Fruit fly (Drosophila melanogaster) whole organism, prepupa: ENCODE measurements around the gene nAChRalpha3.
A peak's percentile ranks its signal among the peaks of the same experiment; 100 is the strongest.

ENCODE experiments used
- CG10631 ChIP-seq: fragments of 200-800 bp; sonication (Bioruptor generic); optimal IDR thresholded peaks from 2 replicates; lab custom pipeline; 2016; ENCODE audit warnings: missing biosample characterization, missing genetic modification characterization
- CG10669 ChIP-seq: fragments of 200-800 bp; sonication (Bioruptor generic); optimal IDR thresholded peaks from 3 replicates; lab custom pipeline; 2018; ENCODE audit warnings: missing biosample characterization, mild to moderate bottlenecking, missing genetic modification characterization, moderate library complexity
- CG11294 ChIP-seq: fragments of 200-800 bp; sonication (Bioruptor generic); IDR thresholded peaks from 2 replicates; pipeline ENCODE4 v1.3.6; 2022; ENCODE audit warnings: missing biosample characterization, missing genetic modification characterization
- CG11762 ChIP-seq: fragments of 200-800 bp; sonication (Bioruptor generic); optimal IDR thresholded peaks from 3 replicates; lab custom pipeline; 2016; ENCODE audit warnings: missing biosample characterization, missing genetic modification characterization; ENCODE audit not compliant: insufficient read depth
- CG15336 ChIP-seq: fragments of 200-800 bp; sonication (Bioruptor generic); IDR thresholded peaks from 2 replicates; pipeline ENCODE4 v1.3.6; 2022; ENCODE audit warnings: missing biosample characterization, missing genetic modification characterization
- CG1621 ChIP-seq: fragments of 200-800 bp; sonication (Bioruptor generic); optimal IDR thresholded peaks from 3 replicates; lab custom pipeline; 2018; ENCODE audit warnings: missing biosample characterization, mild to moderate bottlenecking, missing genetic modification characterization
- CG16779 ChIP-seq: fragments of 200-800 bp; sonication (Bioruptor generic); optimal IDR thresholded peaks from 3 replicates; lab custom pipeline; 2017; ENCODE audit warnings: missing biosample characterization, mild to moderate bottlenecking, missing genetic modification characterization
- CG3032 ChIP-seq: fragments of 200-800 bp; optimal IDR thresholded peaks from 2 replicates; lab custom pipeline; 2019; ENCODE audit warnings: missing biosample characterization, mild to moderate bottlenecking, missing genetic modification characterization, moderate library complexity
- CG31627 ChIP-seq: fragments of 200-800 bp; sonication (Bioruptor generic); optimal IDR thresholded peaks from 3 replicates; lab custom pipeline; 2016; ENCODE audit warnings: missing biosample characterization, missing genetic modification characterization
- CG32006 ChIP-seq: fragments of 200-800 bp; sonication (Bioruptor generic); optimal IDR thresholded peaks from 3 replicates; lab custom pipeline; 2017; ENCODE audit warnings: missing biosample characterization, mild to moderate bottlenecking, missing genetic modification characterization
- CG34406 ChIP-seq: fragments of 200-800 bp; sonication (Bioruptor generic); optimal IDR thresholded peaks from 3 replicates; lab custom pipeline; 2016; ENCODE audit warnings: missing biosample characterization, missing genetic modification characterization
- CG3919 ChIP-seq: fragments of 200-800 bp; sonication (Bioruptor generic); optimal IDR thresholded peaks from 3 replicates; lab custom pipeline; 2016; ENCODE audit warnings: missing biosample characterization, missing genetic modification characterization
- CG4318 ChIP-seq: fragments of 200-800 bp; sonication (Bioruptor generic); optimal IDR thresholded peaks from 3 replicates; lab custom pipeline; 2017; ENCODE audit warnings: missing biosample characterization, mild to moderate bottlenecking, missing genetic modification characterization
- CG6163 ChIP-seq: fragments of 200-800 bp; sonication (Bioruptor generic); IDR thresholded peaks from 3 replicates; pipeline ENCODE4 v1.3.6; 2022; ENCODE audit warnings: missing biosample characterization, missing genetic modification characterization
- CG6276 ChIP-seq: fragments of 200-800 bp; sonication (Bioruptor generic); optimal IDR thresholded peaks from 2 replicates; lab custom pipeline; 2017; ENCODE audit warnings: missing biosample characterization, mild to moderate bottlenecking, missing genetic modification characterization
- CG6792 ChIP-seq: fragments of 200-800 bp; sonication (Bioruptor generic); optimal IDR thresholded peaks from 3 replicates; lab custom pipeline; 2016; ENCODE audit warnings: missing biosample characterization, missing genetic modification characterization
- CG6854 ChIP-seq: fragments of 200-800 bp; sonication (Bioruptor generic); optimal IDR thresholded peaks from 2 replicates; lab custom pipeline; 2017; ENCODE audit warnings: missing biosample characterization, mild to moderate bottlenecking, missing genetic modification characterization
- CG8119 ChIP-seq: fragments of 200-800 bp; sonication (Bioruptor generic); IDR thresholded peaks from 3 replicates; pipeline ENCODE4 v1.3.6; 2022; ENCODE audit warnings: missing biosample characterization, missing genetic modification characterization
- CG8632 ChIP-seq: fragments of 200-800 bp; sonication (Bioruptor generic); optimal IDR thresholded peaks from 3 replicates; lab custom pipeline; 2016; ENCODE audit warnings: missing biosample characterization, missing genetic modification characterization
- CG9139 ChIP-seq: fragments of 200-800 bp; sonication (Bioruptor generic); optimal IDR thresholded peaks from 3 replicates; lab custom pipeline; 2017; ENCODE audit warnings: missing biosample characterization, mild to moderate bottlenecking, missing genetic modification characterization
- Eip93F ChIP-seq: fragments of 200-800 bp; sonication (Bioruptor generic); optimal IDR thresholded peaks from 2 replicates; lab custom pipeline; 2016; ENCODE audit warnings: missing biosample characterization, mild to moderate bottlenecking, missing genetic modification characterization
- Ets21C ChIP-seq: fragments of 200-800 bp; sonication (Bioruptor generic); optimal IDR thresholded peaks from 3 replicates; lab custom pipeline; 2016; ENCODE audit warnings: missing biosample characterization, missing genetic modification characterization
- Ets96B ChIP-seq: fragments of 200-800 bp; optimal IDR thresholded peaks from 2 replicates; lab custom pipeline; 2019; ENCODE audit warnings: missing biosample characterization, mild to moderate bottlenecking, missing genetic modification characterization, moderate library complexity
- Gug ChIP-seq: fragments of 200-800 bp; sonication (Bioruptor generic); IDR thresholded peaks from 2 replicates; pipeline ENCODE4 v1.3.6; 2022; ENCODE audit warnings: missing biosample characterization, missing genetic modification characterization
- Hr38 ChIP-seq: sonication (Bioruptor generic); optimal IDR thresholded peaks from 2 replicates; lab custom pipeline; 2016; ENCODE audit warnings: missing biosample characterization, missing genetic modification characterization
- Hr39 ChIP-seq: fragments of 200-800 bp; sonication (Bioruptor generic); optimal IDR thresholded peaks from 2 replicates; lab custom pipeline; 2016; ENCODE audit warnings: missing biosample characterization, missing genetic modification characterization
- Hr4 ChIP-seq: fragments of 200-800 bp; sonication (Bioruptor generic); optimal IDR thresholded peaks from 3 replicates; lab custom pipeline; 2016; ENCODE audit warnings: missing biosample characterization, missing genetic modification characterization
- Lpt ChIP-seq: fragments of 200-800 bp; sonication (Bioruptor generic); optimal IDR thresholded peaks from 3 replicates; lab custom pipeline; 2016; ENCODE audit warnings: missing biosample characterization, missing genetic modification characterization
- Met ChIP-seq: fragments of 200-800 bp; sonication (Bioruptor generic); optimal IDR thresholded peaks from 3 replicates; lab custom pipeline; 2016; ENCODE audit warnings: missing biosample characterization, missing genetic modification characterization
- OdsH ChIP-seq: fragments of 200-800 bp; sonication (Bioruptor generic); optimal IDR thresholded peaks from 3 replicates; lab custom pipeline; 2016; ENCODE audit warnings: missing biosample characterization, missing genetic modification characterization
- Smox ChIP-seq: fragments of 200-800 bp; sonication (Bioruptor generic); optimal IDR thresholded peaks from 3 replicates; lab custom pipeline; 2016; ENCODE audit warnings: missing biosample characterization, missing genetic modification characterization
- Sox102F ChIP-seq: fragments of 200-800 bp; sonication (Bioruptor generic); optimal IDR thresholded peaks from 2 replicates; lab custom pipeline; 2016; ENCODE audit warnings: missing biosample characterization, mild to moderate bottlenecking, missing genetic modification characterization
- Sox14 ChIP-seq: fragments of 200-800 bp; sonication (Bioruptor generic); optimal IDR thresholded peaks from 3 replicates; lab custom pipeline; 2016; ENCODE audit warnings: missing biosample characterization, missing genetic modification characterization
- Sox15 ChIP-seq: fragments of 200-800 bp; sonication (Bioruptor generic); optimal IDR thresholded peaks from 3 replicates; lab custom pipeline; 2016; ENCODE audit warnings: missing biosample characterization, missing genetic modification characterization
- achi ChIP-seq: fragments of 200-800 bp; sonication (Bioruptor generic); optimal IDR thresholded peaks from 3 replicates; lab custom pipeline; 2016; ENCODE audit warnings: missing biosample characterization, missing genetic modification characterization
- cyc ChIP-seq: fragments of 200-800 bp; sonication (Bioruptor generic); optimal IDR thresholded peaks from 3 replicates; lab custom pipeline; 2016; ENCODE audit warnings: missing biosample characterization, missing genetic modification characterization
- dsx ChIP-seq: fragments of 200-800 bp; optimal IDR thresholded peaks from 3 replicates; lab custom pipeline; 2019; ENCODE audit warnings: missing biosample characterization, mild to moderate bottlenecking, missing genetic modification characterization, moderate library complexity; ENCODE audit not compliant: poor library complexity, severe bottlenecking
- eg ChIP-seq: fragments of 200-800 bp; sonication (Bioruptor generic); IDR thresholded peaks from 3 replicates; pipeline ENCODE4 v1.3.6; 2022; ENCODE audit warnings: missing biosample characterization, missing genetic modification characterization
- esn ChIP-seq: fragments of 200-800 bp; sonication (Bioruptor generic); optimal IDR thresholded peaks from 2 replicates; lab custom pipeline; 2016; ENCODE audit warnings: missing biosample characterization, mild to moderate bottlenecking, missing genetic modification characterization, moderate library complexity
- fd59A ChIP-seq: fragments of 200-800 bp; sonication (Bioruptor generic); optimal IDR thresholded peaks from 2 replicates; lab custom pipeline; 2017; ENCODE audit warnings: missing biosample characterization, mild to moderate bottlenecking, missing genetic modification characterization, missing genetic modification reagents
- fd85E ChIP-seq: fragments of 200-800 bp; sonication (Bioruptor generic); optimal IDR thresholded peaks from 3 replicates; lab custom pipeline; 2016; ENCODE audit warnings: missing biosample characterization, missing genetic modification characterization
- fkh ChIP-seq: fragments of 200-800 bp; sonication (Bioruptor generic); optimal IDR thresholded peaks from 3 replicates; lab custom pipeline; 2017; ENCODE audit warnings: missing biosample characterization, mild to moderate bottlenecking, missing genetic modification characterization, moderate library complexity
- lz ChIP-seq: fragments of 200-800 bp; sonication (Bioruptor generic); optimal IDR thresholded peaks from 3 replicates; lab custom pipeline; 2016; ENCODE audit warnings: missing biosample characterization, missing genetic modification characterization
- net ChIP-seq: fragments of 200-800 bp; sonication (Bioruptor generic); optimal IDR thresholded peaks from 3 replicates; lab custom pipeline; 2016; ENCODE audit warnings: missing biosample characterization, missing genetic modification characterization
- pdm3 ChIP-seq: fragments of 200-800 bp; sonication (Bioruptor generic); optimal IDR thresholded peaks from 3 replicates; lab custom pipeline; 2016; ENCODE audit warnings: missing biosample characterization, missing genetic modification characterization
- salr ChIP-seq, 2 experiments: fragments of 200-800 bp; sonication (Bioruptor generic); optimal IDR thresholded peaks; 3 replicates each; lab custom pipeline; 2016 to 2018; ENCODE audit warnings: missing biosample characterization in 2 of 2, missing genetic modification characterization in 2 of 2, mild to moderate bottlenecking in 1 of 2
- spab ChIP-seq: fragments of 200-800 bp; sonication (Bioruptor generic); optimal IDR thresholded peaks from 2 replicates; lab custom pipeline; 2017; ENCODE audit warnings: missing biosample characterization, mild to moderate bottlenecking, missing genetic modification characterization, missing genetic modification reagents
- ss ChIP-seq, 2 experiments: fragments of 200-800 bp; sonication (Bioruptor generic); optimal IDR thresholded peaks; 2 replicates in 1 of 2; 3 replicates in 1 of 2; lab custom pipeline; 2017 to 2018; ENCODE audit warnings: mild to moderate bottlenecking in 2 of 2, missing biosample characterization in 2 of 2, missing genetic modification characterization in 2 of 2, moderate library complexity in 1 of 2
- svp ChIP-seq: fragments of 200-800 bp; sonication (Bioruptor generic); peaks from one replicate; lab custom pipeline; 2016; ENCODE audit warnings: missing biosample characterization, missing genetic modification characterization
- topi ChIP-seq: fragments of 200-800 bp; sonication (Bioruptor generic); optimal IDR thresholded peaks from 3 replicates; lab custom pipeline; 2016; ENCODE audit warnings: missing biosample characterization, missing genetic modification characterization
- vri ChIP-seq: fragments of 200-800 bp; sonication (Bioruptor generic); optimal IDR thresholded peaks from 3 replicates; lab custom pipeline; 2016; ENCODE audit warnings: missing biosample characterization, mild to moderate bottlenecking, missing genetic modification characterization

The nAChRalpha3 gene

DNA sequence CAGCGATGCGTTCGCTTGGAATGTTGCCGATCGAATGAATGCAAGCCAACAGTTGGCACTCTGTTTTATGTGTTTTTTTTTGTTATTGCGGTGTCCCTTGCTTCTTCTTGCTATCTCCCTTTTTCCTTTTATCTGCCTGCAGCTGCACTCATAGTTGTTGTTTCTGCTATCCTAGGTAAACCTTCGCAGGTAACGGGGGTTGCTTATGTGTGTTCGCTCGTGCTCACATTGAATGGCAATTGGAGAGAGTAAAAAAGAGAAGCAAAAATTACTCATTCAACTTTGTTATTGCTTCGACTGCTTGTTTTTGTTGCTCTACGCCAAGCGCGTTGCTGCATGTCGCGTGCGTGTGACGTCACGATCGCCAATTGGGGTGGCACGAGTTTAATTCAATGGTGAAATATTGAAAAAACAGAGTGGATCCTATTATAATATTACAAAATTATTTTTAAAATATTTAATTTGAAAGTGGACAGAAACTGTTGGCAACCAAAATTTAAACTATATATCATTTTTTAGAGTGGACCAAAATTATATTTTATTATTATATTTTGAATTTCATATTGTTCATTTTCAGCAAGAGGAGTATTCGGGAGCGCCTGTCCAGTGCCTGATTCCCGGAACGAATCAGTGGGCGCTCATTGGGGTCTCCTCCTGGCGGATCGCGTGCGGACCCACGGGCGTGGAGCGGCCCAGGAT, 95.5 kb downstream of the nAChRalpha3 start, which contains the start of gene Corp:
Corp (minus strand) TSS at position 47 of the 699 bp plus-strand sequence.
- peak; percentile 68 for TF ChIP-seq CG34406
- TF ChIP-seq fd59A (GFP tag; lab: Kevin White, UChicago) = peak; percentile 23
- peak; percentile 83 for TF ChIP-seq CG8119
- peak; percentile 78 for TF ChIP-seq eg (GFP tag; lab: Robert Waterston, UW)
- peak; percentile 54 for TF ChIP-seq CG6163 (GFP tag; lab: Robert Waterston, UW)
- peak; percentile 66 for TF ChIP-seq CG32006 (GFP tag; lab: Kevin White, UChicago)
- TF ChIP-seq Lpt (GFP tag; lab: Kevin White, UChicago) = peak; percentile 39
- peak; percentile 58 for TF ChIP-seq CG9139 (GFP tag; lab: Kevin White, UChicago)
- peak; percentile 20 for TF ChIP-seq lz (GFP tag; lab: Kevin White, UChicago)
- TF ChIP-seq CG16779 (tag; lab: Kevin White, UChicago) = peak; percentile 35
- TF ChIP-seq OdsH (GFP tag; lab: Kevin White, UChicago) = peak; percentile 48
- TF ChIP-seq Hr38 (GFP tag; lab: Kevin White, UChicago) = no peak
- peak; percentile 53 for TF ChIP-seq fd85E (GFP tag; lab: Kevin White, UChicago)
- peak; percentile 13 for TF ChIP-seq Hr4 (GFP tag; lab: Kevin White, UChicago)
- TF ChIP-seq fkh (GFP tag; lab: Kevin White, UChicago) = no peak
- TF ChIP-seq CG1621 (tag; lab: Kevin White, UChicago) = peak; percentile 41
- no peak for TF ChIP-seq Gug (GFP tag; lab: Robert Waterston, UW)
- peak; percentile 56 for TF ChIP-seq CG8632 (GFP tag; lab: Kevin White, UChicago)
- TF ChIP-seq CG6792 (GFP tag; lab: Kevin White, UChicago) = peak; percentile 46
- TF ChIP-seq pdm3 (GFP tag; lab: Kevin White, UChicago) = peak; percentile 7
- TF ChIP-seq CG10631 (GFP tag; lab: Kevin White, UChicago) = peak; percentile 59
- TF ChIP-seq CG31627 (GFP tag; lab: Kevin White, UChicago) = no peak
- no peak for TF ChIP-seq Hr39 (GFP tag; lab: Kevin White, UChicago)
- TF ChIP-seq CG6854 = no peak
- peak; percentile 72 for TF ChIP-seq achi (GFP tag; lab: Kevin White, UChicago)
- TF ChIP-seq topi (GFP tag; lab: Kevin White, UChicago) = peak; percentile 29
- no peak for TF ChIP-seq Sox15 (GFP tag; lab: Kevin White, UChicago)
- TF ChIP-seq cyc (GFP tag; lab: Kevin White, UChicago) = no peak
- peak; percentile 13 for TF ChIP-seq Smox (GFP tag; lab: Kevin White, UChicago)
- 0 out of 2 replicates have a peak, but pooled peaks have one; percentile 15 for TF ChIP-seq CG11294 (GFP tag; lab: Robert Waterston, UW)
- peak; percentile 43 for TF ChIP-seq esn (GFP tag; lab: Kevin White, UChicago)
- peak; percentile 84 for TF ChIP-seq dsx (GFP tag; lab: Kevin White, UChicago)
- peak; percentile 72 for TF ChIP-seq net (GFP tag; lab: Kevin White, UChicago)
- peak; percentile 62 to 63 for TF ChIP-seq ss (GFP tag; optimal IDR thresholded peaks at IDR 0.05; lab: Kevin White, UChicago)
- TF ChIP-seq svp (GFP tag; lab: Kevin White, UChicago) = peak; percentile 71
- peak; percentile 66 for TF ChIP-seq Ets96B (tag; lab: Kevin White, UChicago)
- TF ChIP-seq CG6276 = peak; percentile 66
- TF ChIP-seq CG3032 = peak; percentile 65
- peak; percentile 38 for TF ChIP-seq CG11762
- peak; percentile 19 for TF ChIP-seq vri (GFP tag; lab: Kevin White, UChicago)
- TF ChIP-seq Ets21C = no peak
- peak; percentile 65 for TF ChIP-seq Sox102F (GFP tag; lab: Kevin White, UChicago)
- TF ChIP-seq Sox14 (GFP tag; lab: Kevin White, UChicago) = no peak
- TF ChIP-seq spab (GFP tag; lab: Kevin White, UChicago) = peak; percentile 44
- TF ChIP-seq CG10669 = peak; percentile 56
- peak; percentile 58 for TF ChIP-seq CG3919 (GFP tag; lab: Kevin White, UChicago)
- peak; percentile 15 for TF ChIP-seq CG4318 (GFP tag; lab: Kevin White, UChicago)
- TF ChIP-seq Eip93F = no peak
- TF ChIP-seq CG15336 = peak; percentile 86
- peak in 1 of 2 experiments; percentile 63 for TF ChIP-seq salr (GFP tag; optimal IDR thresholded peaks at IDR 0.05; lab: Kevin White, UChicago)
- TF ChIP-seq Met = peak; percentile 47
